Worm (Caenorhabditis elegans) whole organism, L1 larva: Measurements from ENCODE around the gene Y59C2A.1.

Source experiments
- C34B4.2 ChIP-seq: sonication (generic microtip); optimal IDR thresholded peaks from 2 replicates; lab custom pipeline; 2017; ENCODE audit warnings: mild to moderate bottlenecking, missing genetic modification characterization, missing compliant biosample characterization
- F16B12.6 ChIP-seq: fragments of 150-350 bp; optimal IDR thresholded peaks from 2 replicates; lab custom pipeline; 2014; ENCODE audit warnings: missing biosample characterization, missing genetic modification characterization
- aha-1 ChIP-seq: fragments of 150-350 bp; optimal IDR thresholded peaks from 2 replicates; lab custom pipeline; 2014; ENCODE audit warnings: missing biosample characterization, missing genetic modification characterization
- alr-1 ChIP-seq: fragments of 200-800 bp; sonication (Bioruptor generic); optimal IDR thresholded peaks from 2 replicates; lab custom pipeline; 2018; ENCODE audit warnings: borderline replicate concordance, mild to moderate bottlenecking, missing genetic modification characterization, missing compliant biosample characterization
- ceh-63 ChIP-seq: fragments of 200-800 bp; sonication (Bioruptor generic); optimal IDR thresholded peaks from 2 replicates; lab custom pipeline; 2018; ENCODE audit warnings: mild to moderate bottlenecking, missing genetic modification characterization, missing compliant biosample characterization
- ceh-8 ChIP-seq: fragments of 200-800 bp; sonication (Bioruptor generic); optimal IDR thresholded peaks from 2 replicates; lab custom pipeline; 2018; ENCODE audit warnings: mild to moderate bottlenecking, missing genetic modification characterization, moderate library complexity, missing compliant biosample characterization
- ceh-82 ChIP-seq, 3 experiments: fragments of 150-350 bp in 1 of 3; sonication (generic microtip) in 2 of 3; optimal IDR thresholded peaks; 2 replicates each; lab custom pipeline; 2014 to 2017; ENCODE audit warnings: missing biosample characterization in 3 of 3, missing genetic modification characterization in 3 of 3
- efl-1 ChIP-seq, 4 experiments: fragments of 150-350 bp; optimal IDR thresholded peaks in 3 of 4; peaks in 1 of 4; 1 replicate in 1 of 4; 2 replicates in 3 of 4; lab custom pipeline; 2014; ENCODE audit warnings: missing biosample characterization in 2 of 4, missing genetic modification characterization in 2 of 4, missing genetic modification reagents in 2 of 4
- efl-3 ChIP-seq: fragments of 200-800 bp; sonication (Bioruptor generic); optimal IDR thresholded peaks from 2 replicates; lab custom pipeline; 2018; ENCODE audit warnings: mild to moderate bottlenecking, missing genetic modification characterization, missing compliant biosample characterization
- elt-2 ChIP-seq: sonication (generic microtip); optimal IDR thresholded peaks from 2 replicates; lab custom pipeline; 2016; ENCODE audit warnings: missing genetic modification characterization, mild to moderate bottlenecking, inconsistent platforms, missing compliant biosample characterization, missing genetic modification reagents
- fkh-10 ChIP-seq: sonication (generic microtip); optimal IDR thresholded peaks from 2 replicates; lab custom pipeline; 2017; ENCODE audit warnings: missing biosample characterization, missing genetic modification reagents, missing genetic modification characterization
- hpl-2 ChIP-seq: fragments of 150-350 bp; optimal IDR thresholded peaks from 2 replicates; lab custom pipeline; 2014; ENCODE audit warnings: missing biosample characterization, missing genetic modification reagents, missing genetic modification characterization
- isw-1 ChIP-seq: fragments of 200-800 bp; sonication (Bioruptor generic); IDR thresholded peaks from 2 replicates; pipeline ENCODE4 v1.3.6; 2022; ENCODE audit warnings: missing genetic modification characterization, missing compliant biosample characterization
- jun-1 ChIP-seq: fragments of 150-350 bp; optimal IDR thresholded peaks from 2 replicates; lab custom pipeline; 2014; ENCODE audit warnings: missing biosample characterization, missing genetic modification reagents, missing genetic modification characterization
- lin-14 ChIP-seq: fragments of 200-800 bp; sonication (Bioruptor generic); optimal IDR thresholded peaks from 2 replicates; lab custom pipeline; 2018; ENCODE audit warnings: mild to moderate bottlenecking, missing genetic modification characterization, moderate library complexity, missing compliant biosample characterization
- lir-3 ChIP-seq: sonication (generic microtip); optimal IDR thresholded peaks from 2 replicates; lab custom pipeline; 2016; ENCODE audit warnings: mild to moderate bottlenecking, missing genetic modification characterization, moderate library complexity, missing compliant biosample characterization; ENCODE audit not compliant: poor library complexity
- mab-9 ChIP-seq: fragments of 200-800 bp; sonication (Bioruptor generic); IDR thresholded peaks from 2 replicates; pipeline ENCODE4 v1.3.6; 2022; ENCODE audit warnings: missing genetic modification reagents, missing genetic modification characterization, missing compliant biosample characterization
- mep-1 ChIP-seq: fragments of 150-350 bp; optimal IDR thresholded peaks from 2 replicates; lab custom pipeline; 2014; ENCODE audit warnings: missing biosample characterization, missing genetic modification characterization
- nhr-12 ChIP-seq: sonication (generic microtip); optimal IDR thresholded peaks from 2 replicates; lab custom pipeline; 2017; ENCODE audit warnings: missing biosample characterization, missing genetic modification characterization
- nhr-28 ChIP-seq: fragments of 150-350 bp; optimal IDR thresholded peaks from 2 replicates; lab custom pipeline; 2014; ENCODE audit warnings: missing biosample characterization, missing genetic modification characterization
- nhr-71 ChIP-seq: sonication (generic microtip); optimal IDR thresholded peaks from 2 replicates; lab custom pipeline; 2016; ENCODE audit warnings: mild to moderate bottlenecking, missing genetic modification characterization, moderate library complexity, missing compliant biosample characterization
- nhr-76 ChIP-seq: sonication (generic microtip); optimal IDR thresholded peaks from 2 replicates; lab custom pipeline; 2017; ENCODE audit warnings: missing biosample characterization, missing genetic modification characterization
- nhr-77 ChIP-seq: fragments of 150-350 bp; optimal IDR thresholded peaks from 2 replicates; lab custom pipeline; 2014; ENCODE audit warnings: missing biosample characterization, missing genetic modification characterization
- nhr-85 ChIP-seq: sonication (generic microtip); peaks from one replicate; lab custom pipeline; 2016; ENCODE audit warnings: missing genetic modification characterization, inconsistent platforms, missing compliant biosample characterization
- pag-3 ChIP-seq: sonication (generic microtip); optimal IDR thresholded peaks from 2 replicates; lab custom pipeline; 2017; ENCODE audit warnings: missing genetic modification characterization, mild to moderate bottlenecking, missing compliant biosample characterization, antibody characterized with exemption, borderline replicate concordance; ENCODE audit not compliant: insufficient read depth
- pqm-1 ChIP-seq: sonication (generic microtip); optimal IDR thresholded peaks from 3 replicates; lab custom pipeline; 2017; ENCODE audit warnings: missing biosample characterization, missing genetic modification characterization
- rnt-1 ChIP-seq: sonication (generic microtip); optimal IDR thresholded peaks from 2 replicates; lab custom pipeline; 2016; ENCODE audit warnings: mild to moderate bottlenecking, missing genetic modification characterization, moderate library complexity, missing compliant biosample characterization
- sptf-1 ChIP-seq: fragments of 150-350 bp; optimal IDR thresholded peaks from 2 replicates; lab custom pipeline; 2014; ENCODE audit warnings: missing biosample characterization, missing genetic modification characterization
- swsn-7 ChIP-seq: sonication (generic microtip); optimal IDR thresholded peaks from 2 replicates; lab custom pipeline; 2016; ENCODE audit warnings: missing genetic modification characterization, missing compliant biosample characterization
- unc-30 ChIP-seq: sonication (generic microtip); optimal IDR thresholded peaks from 2 replicates; lab custom pipeline; 2017; ENCODE audit warnings: missing biosample characterization, missing genetic modification characterization
- unc-86 ChIP-seq: sonication (generic microtip); optimal IDR thresholded peaks from 2 replicates; lab custom pipeline; 2016; ENCODE audit warnings: missing genetic modification characterization, missing compliant biosample characterization
- unc-98 ChIP-seq: fragments of 200-800 bp; sonication (Bioruptor generic); IDR thresholded peaks from 2 replicates; pipeline ENCODE4 v1.3.6; 2022; ENCODE audit warnings: missing genetic modification characterization, missing compliant biosample characterization
- xbp-1 ChIP-seq: sonication (generic microtip); optimal IDR thresholded peaks from 2 replicates; lab custom pipeline; 2016; ENCODE audit warnings: missing genetic modification characterization, missing compliant biosample characterization
- zag-1 ChIP-seq: fragments of 150-350 bp; optimal IDR thresholded peaks from 2 replicates; lab custom pipeline; 2014; ENCODE audit warnings: missing biosample characterization, missing genetic modification characterization
- zip-4 ChIP-seq: fragments of 200-800 bp; sonication (Bioruptor generic); optimal IDR thresholded peaks from 2 replicates; lab custom pipeline; 2018; ENCODE audit warnings: mild to moderate bottlenecking, missing genetic modification characterization, moderate library complexity, missing compliant biosample characterization
- ztf-11 ChIP-seq, 2 experiments: sonication (generic microtip); optimal IDR thresholded peaks; 2 replicates each; lab custom pipeline; 2016 to 2017; ENCODE audit warnings: missing genetic modification characterization in 2 of 2, missing biosample characterization in 1 of 2, missing compliant biosample characterization in 1 of 2

Y59C2A.1 gene

DNA sequence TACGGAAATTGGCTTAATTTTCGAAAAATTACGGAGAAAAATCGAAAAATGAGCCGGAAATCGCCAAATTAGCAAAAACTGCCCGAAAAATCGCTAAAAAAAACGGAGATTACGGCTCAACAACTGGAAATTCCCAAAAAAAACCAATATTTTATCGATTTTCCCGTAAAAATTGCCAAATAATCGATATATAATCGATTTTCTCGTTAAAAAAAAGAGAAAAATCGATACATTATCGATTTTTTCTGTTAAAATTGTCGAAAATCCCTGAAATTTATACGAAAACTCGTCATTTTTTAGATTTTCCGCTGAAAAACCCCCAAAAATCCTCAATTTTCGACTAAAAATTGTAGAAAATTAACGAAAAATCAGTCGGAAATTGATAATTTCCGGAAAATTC, 28.4 kb downstream of the Y59C2A.1 start:
- no peak for TF ChIP-seq elt-2 (tag; lab: Kevin White, UChicago)
- TF ChIP-seq nhr-77 = no peak
- no peak for TF ChIP-seq hpl-2
- no peak for TF ChIP-seq nhr-28 (tag; lab: Kevin White, UChicago)
- TF ChIP-seq alr-1 = no peak
- TF ChIP-seq pag-3 (tag; lab: Kevin White, UChicago) = no peak
- TF ChIP-seq rnt-1 = no peak
- no peak for TF ChIP-seq mab-9
- no peak for TF ChIP-seq nhr-12
- TF ChIP-seq ceh-8 = no peak
- no peak for TF ChIP-seq aha-1 (tag; lab: Kevin White, UChicago)
- TF ChIP-seq ceh-63 (GFP tag; lab: Kevin White, UChicago) = no peak
- no peak for TF ChIP-seq unc-30 (tag; lab: Kevin White, UChicago)
- TF ChIP-seq C34B4.2 (tag; lab: Kevin White, UChicago) = no peak
- no peak for TF ChIP-seq unc-98 (GFP tag; lab: Robert Waterston, UW)
- TF ChIP-seq pqm-1 = no peak

DNA sequence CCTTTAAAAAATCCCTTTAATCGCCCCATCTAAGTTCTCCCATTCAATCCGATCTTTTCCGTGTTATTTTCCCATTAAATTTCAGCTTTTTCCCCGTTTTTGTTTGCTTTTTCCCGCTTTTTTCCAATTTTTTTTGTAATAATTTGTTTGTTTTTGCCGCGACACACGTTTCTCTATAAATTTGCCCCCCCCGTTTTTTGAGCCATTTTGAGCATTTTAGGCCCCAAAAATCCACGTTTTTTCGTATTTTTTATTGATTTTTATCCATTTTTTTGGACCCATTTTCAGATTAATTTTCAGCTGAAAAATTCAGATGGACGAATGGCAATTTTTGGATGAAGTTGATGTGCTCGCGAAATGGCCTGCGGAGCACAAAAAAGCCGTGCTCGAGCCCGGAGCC, 35.4 kb downstream of the Y59C2A.1 start, which contains the start of gene F54A3.2:
F54A3.2 (plus strand) TSS at position 301 of the 400 bp plus-strand sequence.
- TF ChIP-seq mep-1 (tag; lab: Kevin White, UChicago) = no peak
- no peak for TF ChIP-seq efl-1 (optimal IDR thresholded peaks at IDR 0.05; lab: Kevin White, UChicago)
- TF ChIP-seq efl-1 (GFP tag; optimal IDR thresholded peaks at IDR 0.05 in 1 of 2; lab: Kevin White, UChicago) = peak in 1 of 2 experiments; percentile 54
- peak; percentile 7 for TF ChIP-seq nhr-85 (tag; lab: Kevin White, UChicago)
- TF ChIP-seq F16B12.6 = no peak
- no peak for TF ChIP-seq lin-14
- TF ChIP-seq nhr-28 (tag; lab: Kevin White, UChicago) = no peak
- no peak for TF ChIP-seq nhr-12
- no peak for TF ChIP-seq isw-1 (GFP tag; lab: Robert Waterston, UW)
- no peak for TF ChIP-seq lir-3 (tag; lab: Kevin White, UChicago)
- no peak for TF ChIP-seq fkh-10
- no peak for TF ChIP-seq efl-3
- no peak for TF ChIP-seq ceh-63 (GFP tag; lab: Kevin White, UChicago)
- no peak for TF ChIP-seq unc-98 (GFP tag; lab: Robert Waterston, UW)
- TF ChIP-seq, all 84 proteins: peak for 2

DNA sequence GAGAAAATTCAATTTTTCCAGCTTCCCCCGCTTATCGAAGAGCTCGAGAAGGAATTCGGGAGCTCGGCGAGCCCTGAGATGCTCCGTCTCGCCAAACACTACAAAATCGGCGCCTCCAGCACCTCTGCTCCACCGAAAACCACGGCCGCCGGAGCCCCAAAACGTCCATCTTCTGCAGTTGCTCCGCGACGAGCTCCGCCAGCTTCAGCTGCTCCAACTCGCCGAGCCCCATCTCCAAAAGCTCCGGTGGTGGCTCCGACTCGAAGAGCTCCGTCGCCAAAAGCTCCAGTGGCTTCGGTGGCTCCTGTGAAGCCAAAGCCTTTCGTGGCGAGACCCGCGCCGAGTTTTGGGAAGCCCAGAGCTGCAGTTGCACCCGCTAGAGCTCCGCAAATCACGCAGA, 43.7 kb downstream of the Y59C2A.1 start:
- TF ChIP-seq unc-86 (tag; lab: Kevin White, UChicago) (no peak), ceh-8 (peak; percentile 8), nhr-71 (no peak), jun-1 (tag; lab: Kevin White, UChicago) (no peak)

DNA sequence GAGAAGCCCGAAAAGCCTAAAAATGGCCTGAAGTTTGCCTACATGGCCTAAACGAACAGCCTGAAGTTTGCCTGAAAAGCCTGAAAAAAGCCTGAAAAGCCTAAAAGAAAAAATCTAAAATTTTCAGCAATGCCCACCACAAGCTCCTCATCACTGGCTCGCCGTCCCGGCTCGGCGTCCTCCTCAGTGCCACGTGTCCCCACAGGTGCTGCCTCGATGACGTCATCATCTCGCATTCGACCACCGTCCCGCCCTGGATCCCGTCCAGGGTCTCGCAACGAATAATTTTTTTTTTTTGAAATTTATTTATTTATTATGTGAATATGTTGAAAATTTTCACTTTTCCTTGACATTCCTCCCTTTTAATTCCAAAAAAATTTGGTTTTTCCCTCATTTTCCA, 45.8 kb downstream of the Y59C2A.1 start:
- no peak for TF ChIP-seq ceh-63 (GFP tag; lab: Kevin White, UChicago)
- TF ChIP-seq swsn-7 = no peak
- TF ChIP-seq zip-4 (GFP tag; lab: Kevin White, UChicago) = no peak
- TF ChIP-seq ceh-82 (tag; optimal IDR thresholded peaks at IDR 0.05; lab: Kevin White, UChicago) = no peak
- no peak for TF ChIP-seq xbp-1 (tag; lab: Kevin White, UChicago)
- no peak for TF ChIP-seq zag-1 (tag; lab: Kevin White, UChicago)
- TF ChIP-seq nhr-71 = no peak
- TF ChIP-seq F16B12.6 = no peak
- no peak for TF ChIP-seq ztf-11 (tag; optimal IDR thresholded peaks at IDR 0.05; lab: Kevin White, UChicago)
- no peak for TF ChIP-seq ceh-8
- TF ChIP-seq lir-3 (tag; lab: Kevin White, UChicago) = no peak
- no peak for TF ChIP-seq sptf-1 (tag; lab: Kevin White, UChicago)
- no peak for TF ChIP-seq nhr-76 (tag; lab: Kevin White, UChicago)
- no peak for TF ChIP-seq pag-3 (tag; lab: Kevin White, UChicago)
- no peak for TF ChIP-seq unc-98 (GFP tag; lab: Robert Waterston, UW)
